Worm (Caenorhabditis elegans) whole organism, L2 larva: Measurements from ENCODE around the gene nhr-225.
"Not testable (repeated sequence)": the region's sequence is repeated elsewhere in the genome, so short reads cannot be mapped to it uniquely, and the experiment has no call there.

Experiments used
- C34F6.9 ChIP-seq: fragments of 150-350 bp; optimal IDR thresholded peaks from 2 replicates; lab custom pipeline; 2014; ENCODE audit warnings: missing biosample characterization, missing genetic modification characterization
- F13H6.1 ChIP-seq: sonication (generic microtip); optimal IDR thresholded peaks from 2 replicates; lab custom pipeline; 2016; ENCODE audit warnings: missing genetic modification characterization, missing compliant biosample characterization
- R02D3.7 ChIP-seq: fragments of 150-350 bp; optimal IDR thresholded peaks from 2 replicates; lab custom pipeline; 2014; ENCODE audit warnings: missing biosample characterization, missing genetic modification characterization
- Y55F3AM.14 ChIP-seq: fragments of 200-800 bp; sonication (Bioruptor generic); optimal IDR thresholded peaks from 2 replicates; lab custom pipeline; 2018; ENCODE audit warnings: mild to moderate bottlenecking, missing genetic modification characterization, missing compliant biosample characterization
- ZK546.5 ChIP-seq: sonication (generic microtip); optimal IDR thresholded peaks from 2 replicates; lab custom pipeline; 2017; ENCODE audit warnings: missing biosample characterization, missing genetic modification characterization
- alr-1 ChIP-seq: fragments of 150-350 bp; optimal IDR thresholded peaks from 2 replicates; lab custom pipeline; 2014; ENCODE audit warnings: missing biosample characterization, missing genetic modification characterization
- aly-2 ChIP-seq: fragments of 150-350 bp; optimal IDR thresholded peaks from 2 replicates; lab custom pipeline; 2014; ENCODE audit warnings: missing biosample characterization, missing genetic modification characterization
- ama-1 ChIP-seq: fragments of 150-350 bp; optimal IDR thresholded peaks from 2 replicates; lab custom pipeline; 2018; ENCODE audit warnings: inconsistent platforms
- blmp-1 ChIP-seq: sonication (generic microtip); optimal IDR thresholded peaks from 2 replicates; lab custom pipeline; 2017; ENCODE audit warnings: missing genetic modification characterization, mild to moderate bottlenecking, missing compliant biosample characterization, antibody characterized with exemption, moderate library complexity; ENCODE audit not compliant: insufficient read depth
- ceh-16 ChIP-seq: fragments of 150-350 bp; optimal IDR thresholded peaks from 2 replicates; lab custom pipeline; 2014; ENCODE audit warnings: missing biosample characterization, missing genetic modification characterization
- ceh-82 ChIP-seq: fragments of 150-350 bp; optimal IDR thresholded peaks from 2 replicates; lab custom pipeline; 2014; ENCODE audit warnings: missing biosample characterization, missing genetic modification characterization
- crh-2 ChIP-seq: sonication (generic microtip); optimal IDR thresholded peaks from 2 replicates; lab custom pipeline; 2017; ENCODE audit warnings: missing biosample characterization, missing genetic modification characterization
- egl-27 ChIP-seq: sonication (generic microtip); optimal IDR thresholded peaks from 3 replicates; lab custom pipeline; 2017; ENCODE audit warnings: missing biosample characterization, missing genetic modification reagents, missing genetic modification characterization
- elt-1 ChIP-seq: fragments of 150-350 bp; optimal IDR thresholded peaks from 2 replicates; lab custom pipeline; 2014; ENCODE audit warnings: missing biosample characterization, missing genetic modification characterization
- elt-3 ChIP-seq: sonication (generic microtip); optimal IDR thresholded peaks from 2 replicates; lab custom pipeline; 2017; ENCODE audit warnings: missing biosample characterization, missing genetic modification characterization
- fos-1 ChIP-seq: fragments of 150-350 bp; optimal IDR thresholded peaks from 2 replicates; lab custom pipeline; 2014; ENCODE audit warnings: missing biosample characterization, missing genetic modification characterization
- gmeb-1 ChIP-seq: fragments of 150-350 bp; optimal IDR thresholded peaks from 2 replicates; lab custom pipeline; 2014; ENCODE audit warnings: missing biosample characterization, missing genetic modification characterization
- lin-11 ChIP-seq: fragments of 150-350 bp; sonication (generic microtip); optimal IDR thresholded peaks from 2 replicates; lab custom pipeline; 2014; ENCODE audit warnings: missing biosample characterization, missing genetic modification characterization, inconsistent platforms, mixed read lengths
- lin-13 ChIP-seq: fragments of 150-350 bp; optimal IDR thresholded peaks from 2 replicates; lab custom pipeline; 2014; ENCODE audit warnings: missing biosample characterization, missing genetic modification reagents, missing genetic modification characterization
- lin-39 ChIP-seq: fragments of 150-350 bp; optimal IDR thresholded peaks from 2 replicates; lab custom pipeline; 2014; ENCODE audit warnings: missing biosample characterization, missing genetic modification reagents, missing genetic modification characterization
- lsy-2 ChIP-seq, 2 experiments: fragments of 150-350 bp in 1 of 2; sonication (generic microtip) in 1 of 2; optimal IDR thresholded peaks; 2 replicates each; lab custom pipeline; 2014 to 2017; ENCODE audit warnings: missing biosample characterization in 2 of 2, missing genetic modification characterization in 2 of 2
- mab-5 ChIP-seq: fragments of 150-350 bp; optimal IDR thresholded peaks from 2 replicates; lab custom pipeline; 2014; ENCODE audit warnings: missing biosample characterization, missing genetic modification characterization
- mbf-1 ChIP-seq: sonication (generic microtip); optimal IDR thresholded peaks from 2 replicates; lab custom pipeline; 2017; ENCODE audit warnings: missing biosample characterization, missing genetic modification characterization
- mdl-1 ChIP-seq, 2 experiments: fragments of 150-350 bp in 1 of 2; sonication (generic microtip) in 1 of 2; optimal IDR thresholded peaks; 2 replicates each; lab custom pipeline; 2017; ENCODE audit warnings: missing biosample characterization in 2 of 2, missing genetic modification characterization in 2 of 2
- nhr-10 ChIP-seq: sonication (generic microtip); optimal IDR thresholded peaks from 2 replicates; lab custom pipeline; 2017; ENCODE audit warnings: missing biosample characterization, missing genetic modification characterization
- nhr-11 ChIP-seq: fragments of 150-350 bp; optimal IDR thresholded peaks from 2 replicates; lab custom pipeline; 2014; ENCODE audit warnings: missing biosample characterization, missing genetic modification characterization
- nhr-12 ChIP-seq: fragments of 150-350 bp; optimal IDR thresholded peaks from 2 replicates; lab custom pipeline; 2014; ENCODE audit warnings: missing biosample characterization, missing genetic modification characterization
- nhr-129 ChIP-seq: fragments of 150-350 bp; optimal IDR thresholded peaks from 2 replicates; lab custom pipeline; 2014; ENCODE audit warnings: missing biosample characterization, missing genetic modification characterization
- nhr-21 ChIP-seq: fragments of 150-350 bp; optimal IDR thresholded peaks from 2 replicates; lab custom pipeline; 2014; ENCODE audit warnings: missing biosample characterization, missing genetic modification characterization
- nhr-23 ChIP-seq: fragments of 150-350 bp; optimal IDR thresholded peaks from 2 replicates; lab custom pipeline; 2014; ENCODE audit warnings: missing biosample characterization, missing genetic modification reagents, missing genetic modification characterization
- nhr-237 ChIP-seq: fragments of 150-350 bp; optimal IDR thresholded peaks from 2 replicates; lab custom pipeline; 2014; ENCODE audit warnings: missing biosample characterization, missing genetic modification characterization
- nhr-25 ChIP-seq: fragments of 150-350 bp; sonication (generic microtip); optimal IDR thresholded peaks from 3 replicates; lab custom pipeline; 2014; ENCODE audit warnings: missing biosample characterization, missing genetic modification characterization
- nhr-6 ChIP-seq: fragments of 150-350 bp; optimal IDR thresholded peaks from 2 replicates; lab custom pipeline; 2014; ENCODE audit warnings: missing biosample characterization, missing genetic modification characterization
- nhr-77 ChIP-seq: fragments of 150-350 bp; optimal IDR thresholded peaks from 2 replicates; lab custom pipeline; 2014; ENCODE audit warnings: missing biosample characterization, missing genetic modification characterization
- peb-1 ChIP-seq: fragments of 150-350 bp; optimal IDR thresholded peaks from 2 replicates; lab custom pipeline; 2014; ENCODE audit warnings: missing biosample characterization, missing genetic modification characterization
- sem-4 ChIP-seq: fragments of 150-350 bp; optimal IDR thresholded peaks from 2 replicates; lab custom pipeline; 2014; ENCODE audit warnings: missing biosample characterization, missing genetic modification reagents, missing genetic modification characterization
- skn-1 ChIP-seq: sonication (generic microtip); optimal IDR thresholded peaks from 2 replicates; lab custom pipeline; 2017; ENCODE audit warnings: missing biosample characterization, missing genetic modification characterization
- sma-3 ChIP-seq: sonication (generic microtip); optimal IDR thresholded peaks from 2 replicates; lab custom pipeline; 2016; ENCODE audit warnings: missing genetic modification reagents, missing genetic modification characterization, missing compliant biosample characterization
- sma-9 ChIP-seq, 2 experiments: fragments of 150-350 bp in 1 of 2; sonication (generic microtip) in 1 of 2; optimal IDR thresholded peaks; 2 replicates each; lab custom pipeline; 2014 to 2016; ENCODE audit warnings: missing genetic modification characterization in 2 of 2, mild to moderate bottlenecking in 1 of 2, missing biosample characterization in 1 of 2, missing compliant biosample characterization in 1 of 2, missing genetic modification reagents in 1 of 2, moderate library complexity in 1 of 2
- snpc-4 ChIP-seq: fragments of 150-350 bp; optimal IDR thresholded peaks from 2 replicates; lab custom pipeline; 2014; ENCODE audit warnings: missing biosample characterization, missing genetic modification characterization
- unc-39 ChIP-seq: fragments of 150-350 bp; optimal IDR thresholded peaks from 2 replicates; lab custom pipeline; 2014; ENCODE audit warnings: missing biosample characterization, missing genetic modification characterization
- unc-55 ChIP-seq: fragments of 150-350 bp; sonication (generic microtip); optimal IDR thresholded peaks from 3 replicates; lab custom pipeline; 2014; ENCODE audit warnings: missing biosample characterization, missing genetic modification reagents, missing genetic modification characterization
- unc-62 ChIP-seq: fragments of 150-350 bp; optimal IDR thresholded peaks from 2 replicates; lab custom pipeline; 2014; ENCODE audit warnings: missing biosample characterization, missing genetic modification reagents, missing genetic modification characterization
- zag-1 ChIP-seq: fragments of 150-350 bp; optimal IDR thresholded peaks from 2 replicates; lab custom pipeline; 2014; ENCODE audit warnings: missing biosample characterization, missing genetic modification characterization
- ztf-11 ChIP-seq: sonication (generic microtip); optimal IDR thresholded peaks from 2 replicates; lab custom pipeline; 2017; ENCODE audit warnings: missing biosample characterization, missing genetic modification characterization
- ztf-4 ChIP-seq: fragments of 150-350 bp; optimal IDR thresholded peaks from 2 replicates; lab custom pipeline; 2014; ENCODE audit warnings: missing biosample characterization, missing genetic modification characterization

nhr-225 gene

ce11 chrV:2259750-2260149, 30.5 kb downstream of the nhr-225 start, which contains the start of gene nhr-182:
Gene nhr-182, minus strand, starts transcription at chrV:2259927.
- TF ChIP-seq nhr-237 (tag; lab: Kevin White, UChicago) (no peak), zag-1 (no peak), lin-13 (GFP tag; lab: Kevin White, UChicago) (no peak), nhr-77 (tag; lab: Kevin White, UChicago) (no peak), aly-2 (tag; lab: Kevin White, UChicago) (no peak), ztf-4 (no peak), ZK546.5 (tag; lab: Kevin White, UChicago) (no peak), mab-5 (tag; lab: Kevin White, UChicago) (no peak), gmeb-1 (tag; lab: Kevin White, UChicago) (no peak), skn-1 (tag; lab: Kevin White, UChicago) (peak; percentile 86), mbf-1 (tag; lab: Kevin White, UChicago) (no peak), nhr-129 (tag; lab: Kevin White, UChicago) (peak; percentile 28), crh-2 (tag; lab: Kevin White, UChicago) (peak; percentile 49), ceh-16 (no peak), peb-1 (tag; lab: Kevin White, UChicago) (no peak), unc-39 (tag; lab: Kevin White, UChicago) (no peak), nhr-11 (tag; lab: Kevin White, UChicago) (no peak), elt-3 (no peak), sma-9 (GFP tag; optimal IDR thresholded peaks at IDR 0.05; lab: Kevin White, UChicago) (peak; percentile 19), sma-9 (tag; optimal IDR thresholded peaks at IDR 0.05; lab: Kevin White, UChicago) (no peak), C34F6.9 (peak; percentile 27), nhr-23 (no peak), nhr-25 (no peak), unc-55 (no peak), sma-3 (GFP tag; lab: Kevin White, UChicago) (no peak), fos-1 (tag; lab: Kevin White, UChicago) (peak; percentile 18), ztf-11 (no peak), ama-1 (lab: Kevin White, UChicago) (no peak), mdl-1 (tag; optimal IDR thresholded peaks at IDR 0.05; lab: Kevin White, UChicago) (no peak), sem-4 (no peak), alr-1 (no peak), nhr-10 (no peak), lin-39 (tag; lab: Kevin White, UChicago) (no peak), nhr-21 (tag; lab: Kevin White, UChicago) (no peak), elt-1 (tag; lab: Kevin White, UChicago) (no peak), lin-11 (tag; lab: Kevin White, UChicago) (no peak), nhr-12 (no peak), unc-62 (GFP tag; lab: Kevin White, UChicago) (no peak), blmp-1 (tag; lab: Kevin White, UChicago) (no peak), lsy-2 (tag; optimal IDR thresholded peaks at IDR 0.05; lab: Kevin White, UChicago) (peak in 1 of 2 experiments; percentile 28), R02D3.7 (tag; lab: Kevin White, UChicago) (no peak), Y55F3AM.14 (GFP tag; lab: Kevin White, UChicago) (no peak), snpc-4 (no peak), ceh-82 (no peak), nhr-6 (tag; lab: Kevin White, UChicago) (no peak), egl-27 (tag; lab: Kevin White, UChicago) (no peak), F13H6.1 (tag; lab: Kevin White, UChicago) (peak; percentile 6)

- TF ChIP-seq sma-9 (GFP tag; optimal IDR thresholded peaks at IDR 0.05; lab: Kevin White, UChicago); sma-9 (tag; optimal IDR thresholded peaks at IDR 0.05; lab: Kevin White, UChicago); nhr-10; gmeb-1 (tag; lab: Kevin White, UChicago): not testable (repeated sequence)
Measured at ce11 chrV:2255191-2255590, 35.1 kb downstream of the nhr-225 start, which contains the start of gene F41B5.1. Gene F41B5.1, plus strand, starts transcription at chrV:2255533.
